Worm (Caenorhabditis elegans): ENCODE measurements around the gene smoc-1.

- TF ChIP-seq dao-5 (tag; optimal IDR thresholded peaks at IDR 0.05) (no peak), W03F9.2 (tag; optimal IDR thresholded peaks at IDR 0.05) (no peak)
These were observed 34.6 kb upstream of the smoc-1 start for ce11 chrV:11722858-11723257.

Data from whole organism, L4/young adult.